Fruit fly (Drosophila melanogaster): ENCODE measurements around the gene Ccm3.

Gene Ccm3

dm6 chr3R:15342926-15343685 lies 28.7 kb upstream of the Ccm3 start, which contains the start of gene Nagk (continued):
- TF ChIP-seq Usf (GFP tag; optimal IDR thresholded peaks at IDR 0.05) (peak; percentile 31), CG12219 (GFP tag; optimal IDR thresholded peaks at IDR 0.05) (no peak), row (GFP tag; IDR thresholded peaks at IDR 0.05) (peak; percentile 86), CG34224 (GFP tag; IDR thresholded peaks at IDR 0.05; ENCODE audit: partially characterized antibody) (no peak), CG1832 (GFP tag; optimal IDR thresholded peaks at IDR 0.05) (no peak), vvl (GFP tag; IDR thresholded peaks at IDR 0.05) (peak; percentile 13; the same call in 1 of the 2 replicates), pum (GFP tag; optimal IDR thresholded peaks at IDR 0.05) (peak; percentile 42), shn (GFP tag; optimal IDR thresholded peaks at IDR 0.05) (peak; percentile 39), ap (GFP tag; IDR thresholded peaks at IDR 0.05) (no peak), mld (GFP tag; IDR thresholded peaks at IDR 0.05; ENCODE audit: partially characterized antibody) (no peak; the same call in 2 of the 3 replicates), cwo (GFP tag; optimal IDR thresholded peaks at IDR 0.05) (peak; percentile 56), BtbVII (GFP tag; optimal IDR thresholded peaks at IDR 0.05) (peak; percentile 65), CG9817 (tag; optimal IDR thresholded peaks at IDR 0.05) (peak; percentile 47), Asciz (GFP tag; optimal IDR thresholded peaks at IDR 0.05) (no peak), CG6765 (GFP tag; optimal IDR thresholded peaks at IDR 0.05) (peak; percentile 59), CG18619 (GFP tag; optimal IDR thresholded peaks at IDR 0.05) (peak; percentile 78), CG11504 (tag; optimal IDR thresholded peaks at IDR 0.05) (peak; percentile 76), corto (GFP tag; optimal IDR thresholded peaks at IDR 0.05) (no peak), da (GFP tag; optimal IDR thresholded peaks at IDR 0.05) (no peak), CG15011 (GFP tag; optimal IDR thresholded peaks at IDR 0.05) (peak; percentile 71), Meics (GFP tag; optimal IDR thresholded peaks at IDR 0.05) (peak; percentile 81), CG12659 (GFP tag; optimal IDR thresholded peaks at IDR 0.05) (peak; percentile 66), kah (GFP tag; optimal IDR thresholded peaks at IDR 0.05) (no peak), E2f1 (GFP tag; IDR thresholded peaks at IDR 0.05) (0 out of 2 replicates have a peak, but pooled peaks have one; percentile 35), lmd (GFP tag; IDR thresholded peaks at IDR 0.05) (0 out of 2 replicates have a peak, but pooled peaks have one; percentile 18), CG15696 (tag; optimal IDR thresholded peaks at IDR 0.05) (no peak), maf-S (GFP tag; optimal IDR thresholded peaks at IDR 0.05) (peak; percentile 30), CG8359 (GFP tag; optimal IDR thresholded peaks at IDR 0.05; ENCODE audit: borderline replicate concordance) (no peak), CG15269 (tag; optimal IDR thresholded peaks at IDR 0.05) (peak; percentile 60), CG13775 (GFP tag; optimal IDR thresholded peaks at IDR 0.05) (peak; percentile 79), NC2β (GFP tag; optimal IDR thresholded peaks at IDR 0.05) (no peak), CG13287 (GFP tag; IDR thresholded peaks at IDR 0.05; ENCODE audit: partially characterized antibody) (peak; percentile 36; the same call in 1 of the 2 replicates), HmgD (GFP tag; optimal IDR thresholded peaks at IDR 0.05) (no peak), wdn (GFP tag; IDR thresholded peaks at IDR 0.05) (no peak), CG6854 (GFP tag; optimal IDR thresholded peaks at IDR 0.05) (peak; percentile 45), Drgx (GFP tag; IDR thresholded peaks at IDR 0.05) (no peak; the same call in 1 of the 2 replicates), CG7987 (GFP tag; optimal IDR thresholded peaks at IDR 0.05) (no peak), CG17328 (GFP tag; IDR thresholded peaks at IDR 0.05) (peak; percentile 56), Spps (tag; optimal IDR thresholded peaks at IDR 0.05) (peak; percentile 26), nerfin-2 (GFP tag; IDR thresholded peaks at IDR 0.05; ENCODE audit: partially characterized antibody) (no peak), stc (GFP tag; IDR thresholded peaks at IDR 0.05) (0 out of 2 replicates have a peak, but pooled peaks have one; percentile 6), H15 (GFP tag; IDR thresholded peaks at IDR 0.05) (peak; percentile 5; the same call in 1 of the 3 replicates), Poxn (GFP tag; IDR thresholded peaks at IDR 0.05) (no peak), gfzf (GFP tag; optimal IDR thresholded peaks at IDR 0.05) (no peak), wek (GFP tag; optimal IDR thresholded peaks at IDR 0.05) (peak; percentile 13), CG3407 (GFP tag; optimal IDR thresholded peaks at IDR 0.05) (peak; percentile 32), Tbp (GFP tag; optimal IDR thresholded peaks at IDR 0.05) (no peak), CG18599 (GFP tag; optimal IDR thresholded peaks at IDR 0.05) (peak; percentile 65)
